Worm (Caenorhabditis elegans) whole organism, L1 larva: ENCODE measurements around the gene gem-1.
A peak's percentile ranks its signal among the peaks of the same experiment; 100 is the strongest.

Experiments
- C34B4.2 ChIP-seq: sonication (generic microtip); optimal IDR thresholded peaks from 2 replicates; lab custom pipeline; 2017; ENCODE audit warnings: mild to moderate bottlenecking, missing genetic modification characterization, missing compliant biosample characterization
- Y116A8C.19 ChIP-seq: sonication (generic microtip); optimal IDR thresholded peaks from 2 replicates; lab custom pipeline; 2016; ENCODE audit warnings: missing compliant biosample characterization, missing genetic modification characterization, borderline replicate concordance
- blmp-1 ChIP-seq: fragments of 150-350 bp; optimal IDR thresholded peaks from 2 replicates; lab custom pipeline; 2014; ENCODE audit warnings: missing biosample characterization, missing genetic modification characterization
- ceh-8 ChIP-seq: fragments of 200-800 bp; sonication (Bioruptor generic); optimal IDR thresholded peaks from 2 replicates; lab custom pipeline; 2018; ENCODE audit warnings: mild to moderate bottlenecking, missing genetic modification characterization, moderate library complexity, missing compliant biosample characterization
- ceh-82 ChIP-seq, 3 experiments: fragments of 150-350 bp in 1 of 3; sonication (generic microtip) in 2 of 3; optimal IDR thresholded peaks; 2 replicates each; lab custom pipeline; 2014 to 2017; ENCODE audit warnings: missing biosample characterization in 3 of 3, missing genetic modification characterization in 3 of 3
- efl-1 ChIP-seq, 4 experiments: fragments of 150-350 bp; optimal IDR thresholded peaks in 3 of 4; peaks in 1 of 4; 1 replicate in 1 of 4; 2 replicates in 3 of 4; lab custom pipeline; 2014; ENCODE audit warnings: missing biosample characterization in 2 of 4, missing genetic modification characterization in 2 of 4, missing genetic modification reagents in 2 of 4
- elt-2 ChIP-seq: sonication (generic microtip); optimal IDR thresholded peaks from 2 replicates; lab custom pipeline; 2016; ENCODE audit warnings: missing genetic modification characterization, mild to moderate bottlenecking, inconsistent platforms, missing compliant biosample characterization, missing genetic modification reagents
- elt-3 ChIP-seq, 6 experiments: fragments of 150-350 bp in 1 of 6; sonication (generic microtip); optimal IDR thresholded peaks; 2 replicates each; lab custom pipeline; 2017 to 2018; ENCODE audit warnings: missing biosample characterization in 6 of 6, missing genetic modification characterization in 6 of 6, inconsistent platforms in 1 of 6
- ets-5 ChIP-seq: fragments of 200-800 bp; sonication (Bioruptor generic); IDR thresholded peaks from 2 replicates; pipeline ENCODE4 v1.3.6; 2022; ENCODE audit warnings: missing genetic modification characterization, missing compliant biosample characterization
- fkh-10 ChIP-seq: sonication (generic microtip); optimal IDR thresholded peaks from 2 replicates; lab custom pipeline; 2017; ENCODE audit warnings: missing biosample characterization, missing genetic modification reagents, missing genetic modification characterization
- fkh-4 ChIP-seq: sonication (generic microtip); optimal IDR thresholded peaks from 2 replicates; lab custom pipeline; 2016; ENCODE audit warnings: missing compliant biosample characterization, missing genetic modification characterization, borderline replicate concordance
- fkh-8 ChIP-seq: sonication (generic microtip); optimal IDR thresholded peaks from 2 replicates; lab custom pipeline; 2016; ENCODE audit warnings: mild to moderate bottlenecking, missing genetic modification characterization, missing compliant biosample characterization
- fos-1 ChIP-seq: fragments of 150-350 bp; optimal IDR thresholded peaks from 2 replicates; lab custom pipeline; 2014; ENCODE audit warnings: missing biosample characterization, missing genetic modification characterization
- hlh-4 ChIP-seq: sonication (generic microtip); optimal IDR thresholded peaks from 2 replicates; lab custom pipeline; 2016; ENCODE audit warnings: mild to moderate bottlenecking, missing genetic modification characterization, missing compliant biosample characterization
- lin-14 ChIP-seq: fragments of 200-800 bp; sonication (Bioruptor generic); optimal IDR thresholded peaks from 2 replicates; lab custom pipeline; 2018; ENCODE audit warnings: mild to moderate bottlenecking, missing genetic modification characterization, moderate library complexity, missing compliant biosample characterization
- lin-15B ChIP-seq: fragments of 150-350 bp; sonication (generic microtip); optimal IDR thresholded peaks from 3 replicates; lab custom pipeline; 2014; ENCODE audit warnings: missing biosample characterization, missing genetic modification characterization
- lin-35 ChIP-seq, 2 experiments: fragments of 150-350 bp; optimal IDR thresholded peaks; 2 replicates each; lab custom pipeline; 2014; ENCODE audit warnings: missing biosample characterization in 2 of 2, missing genetic modification characterization in 2 of 2, missing genetic modification reagents in 2 of 2
- lir-3 ChIP-seq: sonication (generic microtip); optimal IDR thresholded peaks from 2 replicates; lab custom pipeline; 2016; ENCODE audit warnings: mild to moderate bottlenecking, missing genetic modification characterization, moderate library complexity, missing compliant biosample characterization; ENCODE audit not compliant: poor library complexity
- lsy-2 ChIP-seq, 2 experiments: fragments of 150-350 bp; optimal IDR thresholded peaks; 2 replicates each; lab custom pipeline; 2014; ENCODE audit warnings: missing biosample characterization in 2 of 2, missing genetic modification characterization in 2 of 2
- mdl-1 ChIP-seq, 2 experiments: fragments of 150-350 bp; optimal IDR thresholded peaks; 2 replicates each; lab custom pipeline; 2014 to 2017; ENCODE audit warnings: missing biosample characterization in 2 of 2, missing genetic modification characterization in 2 of 2, inconsistent platforms in 1 of 2
- mef-2 ChIP-seq: fragments of 150-350 bp; optimal IDR thresholded peaks from 2 replicates; lab custom pipeline; 2014; ENCODE audit warnings: missing biosample characterization, missing genetic modification characterization
- nhr-12 ChIP-seq: sonication (generic microtip); optimal IDR thresholded peaks from 2 replicates; lab custom pipeline; 2017; ENCODE audit warnings: missing biosample characterization, missing genetic modification characterization
- nhr-19 ChIP-seq: fragments of 200-800 bp; sonication (Bioruptor generic); conservative IDR thresholded peaks from 2 replicates; pipeline ENCODE4 v1.3.6; 2022; ENCODE audit warnings: missing genetic modification characterization, missing compliant biosample characterization
- nhr-20 ChIP-seq: sonication (generic microtip); optimal IDR thresholded peaks from 2 replicates; lab custom pipeline; 2016; ENCODE audit warnings: mild to moderate bottlenecking, missing genetic modification characterization, missing compliant biosample characterization
- nhr-237 ChIP-seq: fragments of 150-350 bp; optimal IDR thresholded peaks from 2 replicates; lab custom pipeline; 2014; ENCODE audit warnings: missing biosample characterization, missing genetic modification characterization
- nhr-28 ChIP-seq: fragments of 150-350 bp; optimal IDR thresholded peaks from 2 replicates; lab custom pipeline; 2014; ENCODE audit warnings: missing biosample characterization, missing genetic modification characterization
- nhr-71 ChIP-seq: sonication (generic microtip); optimal IDR thresholded peaks from 2 replicates; lab custom pipeline; 2016; ENCODE audit warnings: mild to moderate bottlenecking, missing genetic modification characterization, moderate library complexity, missing compliant biosample characterization
- nhr-76 ChIP-seq: sonication (generic microtip); optimal IDR thresholded peaks from 2 replicates; lab custom pipeline; 2017; ENCODE audit warnings: missing biosample characterization, missing genetic modification characterization
- nhr-77 ChIP-seq: fragments of 150-350 bp; optimal IDR thresholded peaks from 2 replicates; lab custom pipeline; 2014; ENCODE audit warnings: missing biosample characterization, missing genetic modification characterization
- nhr-84 ChIP-seq: sonication (generic microtip); optimal IDR thresholded peaks from 2 replicates; lab custom pipeline; 2017; ENCODE audit warnings: missing biosample characterization, missing genetic modification characterization
- nhr-85 ChIP-seq: sonication (generic microtip); peaks from one replicate; lab custom pipeline; 2016; ENCODE audit warnings: missing genetic modification characterization, inconsistent platforms, missing compliant biosample characterization
- pag-3 ChIP-seq: sonication (generic microtip); optimal IDR thresholded peaks from 2 replicates; lab custom pipeline; 2017; ENCODE audit warnings: missing genetic modification characterization, mild to moderate bottlenecking, missing compliant biosample characterization, antibody characterized with exemption, borderline replicate concordance; ENCODE audit not compliant: insufficient read depth
- pqm-1 ChIP-seq: sonication (generic microtip); optimal IDR thresholded peaks from 3 replicates; lab custom pipeline; 2017; ENCODE audit warnings: missing biosample characterization, missing genetic modification characterization
- rnt-1 ChIP-seq: sonication (generic microtip); optimal IDR thresholded peaks from 2 replicates; lab custom pipeline; 2016; ENCODE audit warnings: mild to moderate bottlenecking, missing genetic modification characterization, moderate library complexity, missing compliant biosample characterization
- skn-1 ChIP-seq: fragments of 150-350 bp; optimal IDR thresholded peaks from 2 replicates; lab custom pipeline; 2014; ENCODE audit warnings: missing biosample characterization, missing genetic modification characterization
- sup-37 ChIP-seq: fragments of 200-800 bp; sonication (Bioruptor generic); optimal IDR thresholded peaks from 2 replicates; lab custom pipeline; 2018; ENCODE audit warnings: mild to moderate bottlenecking, missing genetic modification characterization, missing compliant biosample characterization
- swsn-7 ChIP-seq: sonication (generic microtip); optimal IDR thresholded peaks from 2 replicates; lab custom pipeline; 2016; ENCODE audit warnings: missing genetic modification characterization, missing compliant biosample characterization
- tbx-2 ChIP-seq: sonication (generic microtip); optimal IDR thresholded peaks from 2 replicates; lab custom pipeline; 2016; ENCODE audit warnings: missing genetic modification characterization, missing compliant biosample characterization
- tlp-1 ChIP-seq: fragments of 150-350 bp; optimal IDR thresholded peaks from 2 replicates; lab custom pipeline; 2014; ENCODE audit warnings: missing biosample characterization, missing genetic modification characterization
- xbp-1 ChIP-seq: sonication (generic microtip); optimal IDR thresholded peaks from 2 replicates; lab custom pipeline; 2016; ENCODE audit warnings: missing genetic modification characterization, missing compliant biosample characterization
- zag-1 ChIP-seq: fragments of 150-350 bp; optimal IDR thresholded peaks from 2 replicates; lab custom pipeline; 2014; ENCODE audit warnings: missing biosample characterization, missing genetic modification characterization
- ztf-11 ChIP-seq, 2 experiments: sonication (generic microtip); optimal IDR thresholded peaks; 2 replicates each; lab custom pipeline; 2016 to 2017; ENCODE audit warnings: missing genetic modification characterization in 2 of 2, missing biosample characterization in 1 of 2, missing compliant biosample characterization in 1 of 2
- ztf-4 ChIP-seq: fragments of 150-350 bp; optimal IDR thresholded peaks from 2 replicates; lab custom pipeline; 2014; ENCODE audit warnings: missing biosample characterization, missing genetic modification characterization

Gene gem-1

ce11 chrX:13383273-13383672 is 6.5 kb upstream of the gem-1 start (continued):
- TF ChIP-seq nhr-12 (tag; lab: Kevin White, UChicago) (no peak), nhr-19 (peak; percentile 38), nhr-84 (tag; lab: Kevin White, UChicago) (no peak), C34B4.2 (tag; lab: Kevin White, UChicago) (no peak), tlp-1 (tag; lab: Kevin White, UChicago) (no peak), nhr-85 (tag; lab: Kevin White, UChicago) (no peak), nhr-20 (tag; lab: Kevin White, UChicago) (peak; percentile 9), lin-14 (GFP tag; lab: Kevin White, UChicago) (peak; percentile 64), lin-35 (GFP tag; optimal IDR thresholded peaks at IDR 0.05; lab: Kevin White, UChicago) (no peak), nhr-71 (tag; lab: Kevin White, UChicago) (peak; percentile 70), blmp-1 (tag; lab: Kevin White, UChicago) (no peak), swsn-7 (tag; lab: Kevin White, UChicago) (no peak), hlh-4 (tag; lab: Kevin White, UChicago) (no peak), ets-5 (GFP tag; lab: Robert Waterston, UW) (no peak), nhr-28 (no peak), sup-37 (GFP tag; lab: Kevin White, UChicago) (no peak), fkh-4 (tag; lab: Kevin White, UChicago) (no peak), fos-1 (tag; lab: Kevin White, UChicago) (no peak), skn-1 (tag; lab: Kevin White, UChicago) (no peak), nhr-237 (no peak), tbx-2 (tag; lab: Kevin White, UChicago) (no peak), rnt-1 (tag; lab: Kevin White, UChicago) (peak; percentile 61), lir-3 (tag; lab: Kevin White, UChicago) (no peak)

ce11 chrX:13380988-13381742 is 4.4 kb upstream of the gem-1 start:
- no peak for TF ChIP-seq nhr-28
- no peak for TF ChIP-seq efl-1 (optimal IDR thresholded peaks at IDR 0.05; lab: Kevin White, UChicago)
- no peak for TF ChIP-seq efl-1 (GFP tag; optimal IDR thresholded peaks at IDR 0.05 in 1 of 2; lab: Kevin White, UChicago)
- no peak for TF ChIP-seq elt-3 (tag; optimal IDR thresholded peaks at IDR 0.05; lab: Kevin White, UChicago)
- TF ChIP-seq hlh-4 (tag; lab: Kevin White, UChicago): no peak
- no peak for TF ChIP-seq mef-2 (tag; lab: Kevin White, UChicago)
- TF ChIP-seq fkh-4 (tag; lab: Kevin White, UChicago): no peak
- TF ChIP-seq nhr-20 (tag; lab: Kevin White, UChicago): no peak
- no peak for TF ChIP-seq nhr-12 (tag; lab: Kevin White, UChicago)
- peak in 1 of 3 experiments; percentile 18 for TF ChIP-seq ceh-82 (tag; optimal IDR thresholded peaks at IDR 0.05; lab: Kevin White, UChicago)
- no peak for TF ChIP-seq xbp-1 (tag; lab: Kevin White, UChicago)
- TF ChIP-seq nhr-85 (tag; lab: Kevin White, UChicago): no peak
- no peak for TF ChIP-seq Y116A8C.19 (tag; lab: Kevin White, UChicago)
- peak; percentile 33 for TF ChIP-seq fkh-8
- TF ChIP-seq lin-15B (tag; lab: Kevin White, UChicago): no peak
- no peak for TF ChIP-seq mdl-1 (tag; optimal IDR thresholded peaks at IDR 0.05; lab: Kevin White, UChicago)
- no peak for TF ChIP-seq pqm-1
- no peak for TF ChIP-seq fkh-10 (GFP tag; lab: Kevin White, UChicago)
- no peak for TF ChIP-seq zag-1
- TF ChIP-seq ztf-4 (tag; lab: Kevin White, UChicago): no peak
- TF ChIP-seq nhr-76: no peak
- no peak for TF ChIP-seq elt-2 (tag; lab: Kevin White, UChicago)
- TF ChIP-seq lin-14 (GFP tag; lab: Kevin White, UChicago): peak; percentile 20
- TF ChIP-seq pag-3 (tag; lab: Kevin White, UChicago): no peak
- no peak for TF ChIP-seq nhr-77 (tag; lab: Kevin White, UChicago)
- no peak for TF ChIP-seq lsy-2 (tag; optimal IDR thresholded peaks at IDR 0.05; lab: Kevin White, UChicago)
- TF ChIP-seq ceh-8: no peak
- no peak for TF ChIP-seq ztf-11 (tag; optimal IDR thresholded peaks at IDR 0.05; lab: Kevin White, UChicago)
